Fruit fly (Drosophila melanogaster) whole organism, wandering third instar larva: ENCODE measurements around the gene Hrd3.

Experiments
- Abd-B ChIP-seq: fragments of >200 bp; optimal IDR thresholded peaks from 2 replicates; lab custom pipeline; 2017; ENCODE audit warnings: missing biosample characterization, missing genetic modification characterization
- Dif ChIP-seq: fragments of 200-275, 200-300 bp; sonication (Bioruptor generic); optimal IDR thresholded peaks from 2 replicates; lab custom pipeline; 2018; ENCODE audit warnings: missing biosample characterization, missing genetic modification characterization; ENCODE audit not compliant: partially characterized antibody
- HLH106 ChIP-seq: fragments of 200-800 bp; optimal IDR thresholded peaks from 3 replicates; lab custom pipeline; 2019; ENCODE audit warnings: missing biosample characterization, mild to moderate bottlenecking, missing genetic modification characterization, moderate library complexity
- Hr78 ChIP-seq: fragments of >200 bp; optimal IDR thresholded peaks from 2 replicates; lab custom pipeline; 2017; ENCODE audit warnings: missing biosample characterization, missing genetic modification characterization
- dl ChIP-seq, 2 experiments: fragments of 175-275, 200-275 bp in 1 of 2; fragments of 200-275 bp in 1 of 2; sonication (Bioruptor generic); optimal IDR thresholded peaks; lab custom pipeline; 2018; ENCODE audit warnings: mild to moderate bottlenecking in 2 of 2, missing biosample characterization in 2 of 2, missing genetic modification characterization in 2 of 2, moderate library complexity in 2 of 2; ENCODE audit not compliant: partially characterized antibody in 2 of 2, insufficient read depth in 1 of 2
- jim ChIP-seq: fragments of 175-275, 200-325 bp; sonication (Bioruptor generic); optimal IDR thresholded peaks from 2 replicates; lab custom pipeline; 2016; ENCODE audit warnings: missing biosample characterization, mild to moderate bottlenecking, missing genetic modification characterization
- pan ChIP-seq: fragments of >200 bp; optimal IDR thresholded peaks from 2 replicates; lab custom pipeline; 2017
- psq ChIP-seq: fragments of 200-800 bp; sonication (Bioruptor generic); optimal IDR thresholded peaks from 3 replicates; lab custom pipeline; 2017; ENCODE audit warnings: missing biosample characterization, mild to moderate bottlenecking, missing genetic modification characterization, moderate library complexity
- woc ChIP-seq: sonication (Bioruptor generic); optimal IDR thresholded peaks from 2 replicates; lab custom pipeline; 2016; ENCODE audit warnings: missing biosample characterization, mild to moderate bottlenecking, missing genetic modification characterization

DNA sequence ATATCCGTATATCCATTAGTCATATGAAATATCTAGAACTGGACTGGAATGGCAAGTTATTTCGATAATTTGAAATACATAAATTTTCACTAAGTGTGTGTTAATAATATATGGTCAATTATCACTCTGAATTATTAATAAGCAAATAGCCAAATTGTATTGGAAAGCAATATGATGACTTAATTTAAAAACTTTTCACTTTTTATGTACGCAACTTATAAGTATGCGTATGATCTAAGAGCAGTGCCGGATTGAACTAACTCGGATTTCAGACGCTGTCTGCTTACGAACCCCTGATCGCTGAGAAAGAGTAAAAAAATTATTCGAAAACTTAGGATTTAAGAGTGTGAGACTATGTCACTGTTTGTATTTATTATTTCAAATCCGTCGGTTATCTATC lies 36.8 kb downstream of the Hrd3 start, which contains the start of gene CG10232:
- TF ChIP-seq woc (no peak), Dif (GFP tag; lab: Kevin White, UChicago) (no peak), jim (no peak), pan (no peak), psq (no peak), HLH106 (tag; lab: Kevin White, UChicago) (no peak), dl (GFP tag; optimal IDR thresholded peaks at IDR 0.05; lab: Kevin White, UChicago; ENCODE audit: insufficient read depth in 1 of 2, partially characterized antibody in 2 of 2) (no peak), Abd-B (GFP tag; lab: Kevin White, UChicago) (no peak), Hr78 (no peak)
